Worm (Caenorhabditis elegans): ENCODE data around the gene nhr-133.

ce11 chrV:2207527-2207926, 4.4 kb downstream of the nhr-133 start:
- TF ChIP-seq elt-3 (tag; optimal IDR thresholded peaks at IDR 0.05) (no peak), R02D3.7 (tag; optimal IDR thresholded peaks at IDR 0.05) (no peak), nhr-25 (tag; optimal IDR thresholded peaks at IDR 0.05) (no peak), elt-1 (tag; optimal IDR thresholded peaks at IDR 0.05) (no peak), nhr-12 (tag; optimal IDR thresholded peaks at IDR 0.05) (no peak)
